Fruit fly (Drosophila melanogaster): ENCODE data around the gene Ucp4C.
A peak's percentile ranks its signal among the peaks of the same experiment; 100 is the strongest.

The Ucp4C gene

dm6 chr2L:5975025-5975539, 6.7 kb downstream of the Ucp4C start:
- TF ChIP-seq EcR (GFP tag; optimal IDR thresholded peaks at IDR 0.05) (peak; percentile 27), fd96Ca (GFP tag; IDR thresholded peaks at IDR 0.05) (0 out of 3 replicates have a peak, but pooled peaks have one; percentile 16), gl (tag; optimal IDR thresholded peaks at IDR 0.05) (no peak), Ets98B (GFP tag; IDR thresholded peaks at IDR 0.05) (peak; percentile 16; the same call in 1 of the 2 replicates), CG13204 (GFP tag; optimal IDR thresholded peaks at IDR 0.05) (peak; percentile 43), CG17806 (tag; optimal IDR thresholded peaks at IDR 0.05) (no peak)

dm6 chr2L:5975601-5976000, 7.2 kb downstream of the Ucp4C start:
- TF ChIP-seq CG9948 (tag; optimal IDR thresholded peaks at IDR 0.05) (no peak), Pif1B (GFP tag; optimal IDR thresholded peaks at IDR 0.05) (no peak), gl (tag; optimal IDR thresholded peaks at IDR 0.05) (no peak), CG10348 (GFP tag; IDR thresholded peaks at IDR 0.05) (no peak), fd96Ca (GFP tag; IDR thresholded peaks at IDR 0.05) (no peak), CG12605 (GFP tag; IDR thresholded peaks at IDR 0.05) (no peak), CG32121 (GFP tag; IDR thresholded peaks at IDR 0.05) (no peak), CG8159 (tag; optimal IDR thresholded peaks at IDR 0.05) (no peak), CG17806 (tag; optimal IDR thresholded peaks at IDR 0.05) (no peak), CG8301 (tag; optimal IDR thresholded peaks at IDR 0.05) (no peak), D1 (tag; optimal IDR thresholded peaks at IDR 0.05) (no peak), CG34367 (tag; optimal IDR thresholded peaks at IDR 0.05) (no peak), Pif1A (GFP tag; optimal IDR thresholded peaks at IDR 0.05) (no peak), rn (GFP tag; IDR thresholded peaks at IDR 0.05) (no peak), CG4496 (GFP tag; IDR thresholded peaks at IDR 0.05) (no peak), CG15710 (tag; optimal IDR thresholded peaks at IDR 0.05) (no peak), CG14655 (GFP tag; optimal IDR thresholded peaks at IDR 0.05) (no peak), EcR (GFP tag; optimal IDR thresholded peaks at IDR 0.05) (no peak)

dm6 chr2L:5977070-5977728, 8.8 kb downstream of the Ucp4C start:
- TF ChIP-seq CG34367 (tag; optimal IDR thresholded peaks at IDR 0.05) = no peak
- no peak for TF ChIP-seq rn (GFP tag; IDR thresholded peaks at IDR 0.05)
- no peak for TF ChIP-seq gl (tag; optimal IDR thresholded peaks at IDR 0.05)
- peak; percentile 2 for TF ChIP-seq CG8159 (tag; optimal IDR thresholded peaks at IDR 0.05)
- peak; percentile 50 for TF ChIP-seq CG13204 (GFP tag; optimal IDR thresholded peaks at IDR 0.05)
- no peak for TF ChIP-seq CG32121 (GFP tag; IDR thresholded peaks at IDR 0.05)
- no peak for TF ChIP-seq Snoo (tag; optimal IDR thresholded peaks at IDR 0.05)
- TF ChIP-seq CG12605 (GFP tag; IDR thresholded peaks at IDR 0.05) = no peak
- TF ChIP-seq EcR (GFP tag; optimal IDR thresholded peaks at IDR 0.05) = peak; percentile 97
- TF ChIP-seq fd96Ca (GFP tag; IDR thresholded peaks at IDR 0.05) = no peak
- no peak for TF ChIP-seq Ets98B (GFP tag; IDR thresholded peaks at IDR 0.05)

dm6 chr2L:5977729-5978078, 9.3 kb downstream of the Ucp4C start:
- TF ChIP-seq CG10348 (GFP tag; IDR thresholded peaks at IDR 0.05) = no peak
- TF ChIP-seq gl (tag; optimal IDR thresholded peaks at IDR 0.05) = no peak
- TF ChIP-seq CG4496 (GFP tag; IDR thresholded peaks at IDR 0.05) = no peak
- TF ChIP-seq CG32121 (GFP tag; IDR thresholded peaks at IDR 0.05) = no peak
- TF ChIP-seq Pif1B (GFP tag; optimal IDR thresholded peaks at IDR 0.05) = no peak
- no peak for TF ChIP-seq Pif1A (GFP tag; optimal IDR thresholded peaks at IDR 0.05)
- TF ChIP-seq CG17806 (tag; optimal IDR thresholded peaks at IDR 0.05) = no peak

- TF ChIP-seq EcR (GFP tag; optimal IDR thresholded peaks at IDR 0.05) (peak; percentile 45), Snoo (tag; optimal IDR thresholded peaks at IDR 0.05) (peak; percentile 7), fd96Ca (GFP tag; IDR thresholded peaks at IDR 0.05) (no peak), CG4496 (GFP tag; IDR thresholded peaks at IDR 0.05) (no peak), CG13204 (GFP tag; optimal IDR thresholded peaks at IDR 0.05) (peak; percentile 68), CG15710 (tag; optimal IDR thresholded peaks at IDR 0.05) (peak; percentile 5), Pif1B (GFP tag; optimal IDR thresholded peaks at IDR 0.05) (peak; percentile 34)
Observed at dm6 chr2L:5978333-5979054, 10.1 kb downstream of the Ucp4C start.

dm6 chr2L:5979055-5979399, 10.7 kb downstream of the Ucp4C start:
- TF ChIP-seq fd96Ca (GFP tag; IDR thresholded peaks at IDR 0.05) (no peak), CG8301 (tag; optimal IDR thresholded peaks at IDR 0.05) (no peak), CG10348 (GFP tag; IDR thresholded peaks at IDR 0.05) (no peak), CG17806 (tag; optimal IDR thresholded peaks at IDR 0.05) (no peak), CG34367 (tag; optimal IDR thresholded peaks at IDR 0.05) (no peak), EcR (GFP tag; optimal IDR thresholded peaks at IDR 0.05) (no peak), D1 (tag; optimal IDR thresholded peaks at IDR 0.05) (no peak), CG8159 (tag; optimal IDR thresholded peaks at IDR 0.05) (no peak), CG12605 (GFP tag; IDR thresholded peaks at IDR 0.05) (no peak), gl (tag; optimal IDR thresholded peaks at IDR 0.05) (no peak)
